Worm (Caenorhabditis elegans) whole organism, late embryonic: ENCODE data around the gene srh-118.

Source experiments
- C38D4.7 ChIP-seq: fragments of 200-800 bp; sonication (Bioruptor generic); optimal IDR thresholded peaks from 2 replicates; lab custom pipeline; 2018; ENCODE audit warnings: mild to moderate bottlenecking, missing genetic modification characterization, moderate library complexity, missing compliant biosample characterization
- F13H6.1 ChIP-seq: sonication (generic microtip); optimal IDR thresholded peaks from 2 replicates; lab custom pipeline; 2016; ENCODE audit warnings: missing genetic modification characterization, missing compliant biosample characterization
- K09A11.1 ChIP-seq: sonication (generic microtip); optimal IDR thresholded peaks from 2 replicates; lab custom pipeline; 2017; ENCODE audit warnings: antibody characterized with exemption, mild to moderate bottlenecking, missing genetic modification characterization, missing compliant biosample characterization; ENCODE audit not compliant: insufficient read depth
- T23F11.4 ChIP-seq: fragments of 200-800 bp; sonication (Bioruptor generic); optimal IDR thresholded peaks from 2 replicates; lab custom pipeline; 2018; ENCODE audit warnings: mild to moderate bottlenecking, missing genetic modification characterization, missing compliant biosample characterization
- Y22D7AL.16 ChIP-seq: sonication (generic microtip); optimal IDR thresholded peaks from 2 replicates; lab custom pipeline; 2016; ENCODE audit warnings: missing genetic modification characterization, missing compliant biosample characterization
- ama-1 ChIP-seq: fragments of 150-350 bp; optimal IDR thresholded peaks from 2 replicates; lab custom pipeline; 2014
- ceh-14 ChIP-seq: sonication (generic microtip); optimal IDR thresholded peaks from 2 replicates; lab custom pipeline; 2016; ENCODE audit warnings: missing genotype, missing genetic modification characterization, missing compliant biosample characterization
- ceh-18 ChIP-seq: sonication (generic microtip); optimal IDR thresholded peaks from 2 replicates; lab custom pipeline; 2016; ENCODE audit warnings: missing genetic modification characterization, missing compliant biosample characterization
- ceh-2 ChIP-seq: sonication (generic microtip); optimal IDR thresholded peaks from 2 replicates; lab custom pipeline; 2016; ENCODE audit warnings: missing genotype, missing genetic modification characterization, missing compliant biosample characterization
- ceh-34 ChIP-seq: sonication (generic microtip); optimal IDR thresholded peaks from 2 replicates; lab custom pipeline; 2016; ENCODE audit warnings: mild to moderate bottlenecking, missing genetic modification characterization, missing compliant biosample characterization
- ceh-6 ChIP-seq: fragments of 200-800 bp; sonication (Bioruptor generic); optimal IDR thresholded peaks from 2 replicates; lab custom pipeline; 2018; ENCODE audit warnings: mild to moderate bottlenecking, missing genetic modification characterization, missing compliant biosample characterization
- ceh-9 ChIP-seq: sonication (generic microtip); optimal IDR thresholded peaks from 2 replicates; lab custom pipeline; 2016; ENCODE audit warnings: mild to moderate bottlenecking, missing genetic modification characterization, inconsistent platforms, missing compliant biosample characterization
- elt-2 ChIP-seq: sonication (generic microtip); optimal IDR thresholded peaks from 2 replicates; lab custom pipeline; 2016; ENCODE audit warnings: missing genetic modification reagents, missing genetic modification characterization, missing compliant biosample characterization
- ets-4 ChIP-seq: sonication (generic microtip); optimal IDR thresholded peaks from 2 replicates; lab custom pipeline; 2016; ENCODE audit warnings: missing genetic modification characterization, missing compliant biosample characterization
- eyg-1 ChIP-seq: sonication (generic microtip); optimal IDR thresholded peaks from 2 replicates; lab custom pipeline; 2016; ENCODE audit warnings: missing genotype, missing genetic modification characterization, missing compliant biosample characterization
- hlh-13 ChIP-seq: fragments of 200-800 bp; sonication (Bioruptor generic); optimal IDR thresholded peaks from 2 replicates; lab custom pipeline; 2018; ENCODE audit warnings: mild to moderate bottlenecking, missing genetic modification characterization, missing compliant biosample characterization
- hlh-15 ChIP-seq: sonication (generic microtip); optimal IDR thresholded peaks from 2 replicates; lab custom pipeline; 2016; ENCODE audit warnings: missing genetic modification characterization, missing compliant biosample characterization
- hlh-30 ChIP-seq: sonication (generic microtip); optimal IDR thresholded peaks from 2 replicates; lab custom pipeline; 2017; ENCODE audit warnings: antibody characterized with exemption, missing genetic modification characterization, missing compliant biosample characterization; ENCODE audit not compliant: insufficient read depth
- hlh-6 ChIP-seq: sonication (generic microtip); optimal IDR thresholded peaks from 2 replicates; lab custom pipeline; 2016; ENCODE audit warnings: missing genotype, missing genetic modification characterization, missing compliant biosample characterization
- hlh-8 ChIP-seq: sonication (generic microtip); optimal IDR thresholded peaks from 2 replicates; lab custom pipeline; 2016; ENCODE audit warnings: missing genotype, missing genetic modification characterization, missing compliant biosample characterization
- lim-6 ChIP-seq: sonication (generic microtip); optimal IDR thresholded peaks from 2 replicates; lab custom pipeline; 2016; ENCODE audit warnings: missing genetic modification characterization, missing compliant biosample characterization
- madf-2 ChIP-seq: sonication (generic microtip); optimal IDR thresholded peaks from 2 replicates; lab custom pipeline; 2017; ENCODE audit warnings: missing genetic modification characterization, missing compliant biosample characterization
- nfya-1 ChIP-seq: sonication (generic microtip); optimal IDR thresholded peaks from 2 replicates; lab custom pipeline; 2017; ENCODE audit warnings: missing genetic modification characterization, mild to moderate bottlenecking, missing compliant biosample characterization, antibody characterized with exemption, moderate library complexity
- nhr-11 ChIP-seq: fragments of 150-350 bp; optimal IDR thresholded peaks from 2 replicates; lab custom pipeline; 2014; ENCODE audit warnings: missing biosample characterization, missing genetic modification characterization
- nhr-232 ChIP-seq: sonication (generic microtip); optimal IDR thresholded peaks from 2 replicates; lab custom pipeline; 2016; ENCODE audit warnings: missing genetic modification characterization, missing compliant biosample characterization
- npax-4 ChIP-seq: sonication (generic microtip); optimal IDR thresholded peaks from 2 replicates; lab custom pipeline; 2016; ENCODE audit warnings: missing genetic modification characterization, missing compliant biosample characterization
- odd-2 ChIP-seq: sonication (generic microtip); optimal IDR thresholded peaks from 2 replicates; lab custom pipeline; 2017; ENCODE audit warnings: antibody characterized with exemption, mild to moderate bottlenecking, missing genetic modification characterization, missing compliant biosample characterization
- pat-9 ChIP-seq: fragments of 200-800 bp; sonication (Bioruptor generic); optimal IDR thresholded peaks from 2 replicates; lab custom pipeline; 2018; ENCODE audit warnings: mild to moderate bottlenecking, missing genetic modification characterization, moderate library complexity, missing compliant biosample characterization
- pha-4 ChIP-seq: fragments of 150-350 bp; optimal IDR thresholded peaks from 2 replicates; lab custom pipeline; 2018; ENCODE audit warnings: missing biosample characterization, missing genetic modification reagents, missing genetic modification characterization
- pros-1 ChIP-seq: fragments of 150-350 bp; optimal IDR thresholded peaks from 2 replicates; lab custom pipeline; 2014; ENCODE audit warnings: missing biosample characterization, missing genetic modification reagents, missing genetic modification characterization
- ref-2 ChIP-seq: sonication (generic microtip); optimal IDR thresholded peaks from 2 replicates; lab custom pipeline; 2016; ENCODE audit warnings: missing genetic modification characterization, missing compliant biosample characterization
- rnt-1 ChIP-seq: sonication (generic microtip); optimal IDR thresholded peaks from 2 replicates; lab custom pipeline; 2016; ENCODE audit warnings: missing genetic modification characterization, missing compliant biosample characterization
- sox-2 ChIP-seq: fragments of 200-800 bp; sonication (Bioruptor generic); IDR thresholded peaks from 2 replicates; pipeline ENCODE4 v1.3.6; 2022; ENCODE audit warnings: missing genetic modification reagents, missing genetic modification characterization, missing compliant biosample characterization
- syd-9 ChIP-seq: sonication (generic microtip); optimal IDR thresholded peaks from 2 replicates; lab custom pipeline; 2016; ENCODE audit warnings: mild to moderate bottlenecking, missing genetic modification characterization, moderate library complexity, missing compliant biosample characterization
- tbx-2 ChIP-seq: sonication (generic microtip); optimal IDR thresholded peaks from 2 replicates; lab custom pipeline; 2016; ENCODE audit warnings: missing genetic modification characterization, missing compliant biosample characterization
- ttx-3 ChIP-seq: sonication (generic microtip); optimal IDR thresholded peaks from 2 replicates; lab custom pipeline; 2016; ENCODE audit warnings: missing genetic modification reagents, missing genetic modification characterization, missing compliant biosample characterization
- unc-86 ChIP-seq: sonication (generic microtip); optimal IDR thresholded peaks from 2 replicates; lab custom pipeline; 2016; ENCODE audit warnings: missing genetic modification characterization, missing compliant biosample characterization
- zip-5 ChIP-seq: sonication (generic microtip); optimal IDR thresholded peaks from 2 replicates; lab custom pipeline; 2016; ENCODE audit warnings: missing genetic modification characterization, missing compliant biosample characterization
- ztf-16 ChIP-seq: sonication (generic microtip); optimal IDR thresholded peaks from 2 replicates; lab custom pipeline; 2017; ENCODE audit warnings: missing genetic modification characterization, missing compliant biosample characterization

The srh-118 gene

ce11 chrV:17493732-17494131 lies 2.2 kb downstream of the srh-118 start, which contains the start of gene fbxa-102:
Gene fbxa-102 (minus strand): TSS chrV:17493832.
- no peak for TF ChIP-seq hlh-13 (GFP tag; lab: Kevin White, UChicago)
- no peak for TF ChIP-seq ref-2 (tag; lab: Kevin White, UChicago)
- TF ChIP-seq ceh-6, result no peak
- no peak for TF ChIP-seq ztf-16 (tag; lab: Kevin White, UChicago)
- no peak for TF ChIP-seq eyg-1 (tag; lab: Kevin White, UChicago)

- TF ChIP-seq madf-2, result no peak
- TF ChIP-seq rnt-1 (tag; lab: Kevin White, UChicago), result no peak
- no peak for TF ChIP-seq hlh-6
- TF ChIP-seq ceh-2, result no peak
- TF ChIP-seq npax-4, result no peak
- TF ChIP-seq ceh-34, result no peak
- no peak for TF ChIP-seq pha-4 (tag; lab: Kevin White, UChicago)
- TF ChIP-seq odd-2, result no peak
- TF ChIP-seq nhr-232 (tag; lab: Kevin White, UChicago), result no peak
- TF ChIP-seq ets-4 (tag; lab: Kevin White, UChicago), result no peak
- TF ChIP-seq pat-9 (tag; lab: Kevin White, UChicago), result no peak
- no peak for TF ChIP-seq ttx-3 (tag; lab: Kevin White, UChicago)
- no peak for TF ChIP-seq syd-9 (tag; lab: Kevin White, UChicago)
- TF ChIP-seq unc-86, result no peak
- TF ChIP-seq ref-2 (tag; lab: Kevin White, UChicago), result no peak
- no peak for TF ChIP-seq zip-5
- TF ChIP-seq T23F11.4, result no peak
Observed at ce11 chrV:17486034-17486433, 9.9 kb downstream of the srh-118 start, which contains the start of gene scl-24. Gene scl-24 (plus strand): TSS chrV:17486334.

ce11 chrV:17485078-17485477 lies 10.9 kb downstream of the srh-118 start, which contains the start of gene srh-111:
Gene srh-111 (minus strand): TSS chrV:17485178.
- no peak for TF ChIP-seq Y22D7AL.16 (tag; lab: Kevin White, UChicago)
- TF ChIP-seq tbx-2 (tag; lab: Kevin White, UChicago), result no peak
- no peak for TF ChIP-seq hlh-8 (tag; lab: Kevin White, UChicago)
- no peak for TF ChIP-seq ceh-18
- TF ChIP-seq sox-2 (GFP tag; lab: Robert Waterston, UW), result no peak
- no peak for TF ChIP-seq ama-1 (lab: Kevin White, UChicago)
- TF ChIP-seq ceh-34, result no peak
- no peak for TF ChIP-seq ztf-16 (tag; lab: Kevin White, UChicago)
- no peak for TF ChIP-seq F13H6.1
- no peak for TF ChIP-seq ceh-14
- TF ChIP-seq, all 69 proteins: peak for 0

ce11 chrV:17476490-17476889 lies 19.5 kb downstream of the srh-118 start, which contains the start of gene srbc-61:
Gene srbc-61 (plus strand): TSS chrV:17476790.
- TF ChIP-seq C38D4.7 (GFP tag; lab: Kevin White, UChicago) (no peak), ets-4 (tag; lab: Kevin White, UChicago) (no peak), ceh-9 (tag; lab: Kevin White, UChicago) (no peak), hlh-30 (tag; lab: Kevin White, UChicago) (no peak), K09A11.1 (tag; lab: Kevin White, UChicago) (no peak), ceh-2 (no peak), hlh-15 (tag; lab: Kevin White, UChicago) (no peak), F13H6.1 (no peak), elt-2 (tag; lab: Kevin White, UChicago) (no peak), lim-6 (tag; lab: Kevin White, UChicago) (no peak), pros-1 (tag; lab: Kevin White, UChicago) (no peak), nhr-11 (tag; lab: Kevin White, UChicago) (no peak), nfya-1 (tag; lab: Kevin White, UChicago) (no peak)
- TF ChIP-seq, all 69 proteins: peak for 0
